Fruit fly (Drosophila melanogaster) whole organism, embryonic: Measurements from ENCODE around the gene CG42656.

ENCODE experiments used
- CG1024 ChIP-seq: fragments of 200-800 bp; sonication (Bioruptor generic); IDR thresholded peaks from 2 replicates; pipeline ENCODE4 v1.3.6; 2022; ENCODE audit warnings: missing biosample characterization, missing genetic modification characterization
- scrt ChIP-seq: fragments of 200-800 bp; sonication (Bioruptor generic); optimal IDR thresholded peaks from 2 replicates; lab custom pipeline; 2018; ENCODE audit warnings: missing biosample characterization, mild to moderate bottlenecking, missing genetic modification characterization, moderate library complexity

DNA sequence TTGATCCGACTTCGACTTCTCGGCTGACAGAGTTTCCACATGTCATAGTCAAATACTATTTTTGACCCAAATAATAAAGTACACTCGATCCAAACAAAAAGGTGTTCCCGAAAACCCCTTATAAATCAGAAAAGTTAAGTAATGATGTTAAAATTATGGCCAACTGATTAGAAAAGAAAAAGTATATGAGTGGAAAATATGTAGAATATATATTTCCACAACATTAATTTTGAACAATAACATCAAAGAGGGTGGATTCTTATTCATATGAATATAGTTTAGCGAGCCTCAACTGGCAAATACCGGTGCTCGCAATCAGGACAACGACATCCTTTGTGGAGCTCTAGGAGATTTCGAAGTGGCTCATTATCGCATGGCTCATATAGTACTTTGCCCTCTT is 35.6 kb upstream of the CG42656 start, which contains the start of gene alpha-Est6:
- TF ChIP-seq CG1024 (GFP tag; lab: Robert Waterston, UW) (no peak), scrt (GFP tag; lab: Kevin White, UChicago) (no peak)
